Worm (Caenorhabditis elegans) whole organism, young adult: ENCODE data around the gene atx-2.

Experiments
- C17E4.6 ChIP-seq: fragments of 200-800 bp; sonication (Bioruptor generic); IDR thresholded peaks from 2 replicates; pipeline ENCODE4 v1.3.6; 2022; ENCODE audit warnings: missing genetic modification reagents, missing genetic modification characterization, missing compliant biosample characterization
- D2030.7 ChIP-seq: fragments of 200-800 bp; sonication (Bioruptor generic); IDR thresholded peaks from 2 replicates; pipeline ENCODE4 v1.3.6; 2022; ENCODE audit warnings: missing genetic modification reagents, missing genetic modification characterization, missing compliant biosample characterization
- F23B12.7 ChIP-seq: sonication (generic microtip); optimal IDR thresholded peaks from 2 replicates; lab custom pipeline; 2017; ENCODE audit warnings: missing genetic modification characterization, mild to moderate bottlenecking, missing compliant biosample characterization, antibody characterized with exemption, moderate library complexity; ENCODE audit not compliant: insufficient read depth
- F49E8.2 ChIP-seq: sonication (generic microtip); optimal IDR thresholded peaks from 3 replicates; lab custom pipeline; 2017; ENCODE audit warnings: missing genetic modification characterization, mild to moderate bottlenecking, missing compliant biosample characterization, antibody characterized with exemption, moderate library complexity; ENCODE audit not compliant: insufficient read depth
- K11D2.4 ChIP-seq: fragments of 200-800 bp; sonication (Bioruptor generic); IDR thresholded peaks from 2 replicates; pipeline ENCODE4 v1.3.6; 2022; ENCODE audit warnings: missing genetic modification reagents, missing genetic modification characterization, missing compliant biosample characterization
- Y56A3A.18 ChIP-seq: fragments of 200-800 bp; sonication (Bioruptor generic); IDR thresholded peaks from 2 replicates; pipeline ENCODE4 v1.3.6; 2022; ENCODE audit warnings: missing genetic modification reagents, missing genetic modification characterization, missing compliant biosample characterization
- ZK185.1 ChIP-seq: sonication (generic microtip); optimal IDR thresholded peaks from 2 replicates; lab custom pipeline; 2016; ENCODE audit warnings: mild to moderate bottlenecking, missing genetic modification characterization, missing compliant biosample characterization; ENCODE audit not compliant: poor library complexity, severe bottlenecking
- aptf-2 ChIP-seq: fragments of 200-800 bp; sonication (Bioruptor generic); conservative IDR thresholded peaks from 2 replicates; pipeline ENCODE4 v1.3.6; 2022; ENCODE audit warnings: missing genetic modification reagents, missing genetic modification characterization, missing compliant biosample characterization
- attf-3 ChIP-seq: fragments of 200-800 bp; sonication (Bioruptor generic); conservative IDR thresholded peaks from 2 replicates; pipeline ENCODE4 v1.3.6; 2022; ENCODE audit warnings: missing genetic modification reagents, missing genetic modification characterization, missing compliant biosample characterization
- cebp-1 ChIP-seq, 2 experiments: fragments of 200-800 bp in 1 of 2; sonication (Bioruptor generic) in 1 of 2; sonication (generic microtip) in 1 of 2; IDR thresholded peaks in 1 of 2; optimal IDR thresholded peaks in 1 of 2; 2 replicates each; pipeline versions ENCODE4 v1.3.6 to Lab custom; 2017 to 2022; ENCODE audit warnings: missing compliant biosample characterization in 2 of 2, missing genetic modification characterization in 2 of 2, mild to moderate bottlenecking in 1 of 2, missing genetic modification reagents in 1 of 2, moderate library complexity in 1 of 2
- cebp-2 ChIP-seq: fragments of 200-800 bp; sonication (Bioruptor generic); IDR thresholded peaks from 2 replicates; pipeline ENCODE4 v1.3.6; 2022; ENCODE audit warnings: missing genetic modification characterization, missing compliant biosample characterization
- ceh-27 ChIP-seq: fragments of 200-800 bp; sonication (Bioruptor generic); optimal IDR thresholded peaks from 2 replicates; lab custom pipeline; 2018; ENCODE audit warnings: mild to moderate bottlenecking, missing genetic modification characterization, moderate library complexity, missing compliant biosample characterization
- ceh-40 ChIP-seq: fragments of 200-800 bp; sonication (Bioruptor generic); IDR thresholded peaks from 2 replicates; pipeline ENCODE4 v1.3.6; 2022; ENCODE audit warnings: missing genetic modification characterization, missing compliant biosample characterization
- ceh-91 ChIP-seq: fragments of 200-800 bp; sonication (Bioruptor generic); IDR thresholded peaks from 2 replicates; pipeline ENCODE4 v1.3.6; 2022; ENCODE audit warnings: missing genetic modification reagents, missing genetic modification characterization, missing compliant biosample characterization
- die-1 ChIP-seq: sonication (generic microtip); optimal IDR thresholded peaks from 2 replicates; lab custom pipeline; 2016; ENCODE audit warnings: missing genotype, mild to moderate bottlenecking, missing genetic modification characterization, missing compliant biosample characterization
- dpff-1 ChIP-seq: sonication (generic microtip); optimal IDR thresholded peaks from 2 replicates; lab custom pipeline; 2017; ENCODE audit warnings: mild to moderate bottlenecking, missing genetic modification characterization, missing compliant biosample characterization
- dpl-1 ChIP-seq: fragments of 150-350 bp; optimal IDR thresholded peaks from 2 replicates; lab custom pipeline; 2014; ENCODE audit warnings: missing biosample characterization, missing genetic modification reagents, missing genetic modification characterization
- ekl-4 ChIP-seq: fragments of 200-800 bp; sonication (Bioruptor generic); IDR thresholded peaks from 2 replicates; pipeline ENCODE4 v1.3.6; 2022; ENCODE audit warnings: missing genetic modification reagents, missing genetic modification characterization, missing compliant biosample characterization
- him-1 ChIP-seq: sonication (generic microtip); optimal IDR thresholded peaks from 2 replicates; lab custom pipeline; 2016; ENCODE audit warnings: missing genotype, missing genetic modification reagents, missing genetic modification characterization, missing compliant biosample characterization
- hlh-12 ChIP-seq: sonication (generic microtip); optimal IDR thresholded peaks from 2 replicates; lab custom pipeline; 2016; ENCODE audit warnings: missing genetic modification characterization, missing compliant biosample characterization
- hlh-26 ChIP-seq: fragments of 200-800 bp; sonication (Bioruptor generic); conservative IDR thresholded peaks from 2 replicates; pipeline ENCODE4 v1.3.6; 2022; ENCODE audit warnings: missing genetic modification reagents, missing genetic modification characterization, missing compliant biosample characterization
- hrde-1 ChIP-seq: sonication (generic microtip); optimal IDR thresholded peaks from 2 replicates; lab custom pipeline; 2016; ENCODE audit warnings: missing genetic modification characterization, mild to moderate bottlenecking, missing compliant biosample characterization, moderate library complexity, missing genotype, missing genetic modification reagents, borderline replicate concordance
- let-526 ChIP-seq: fragments of 200-800 bp; sonication (Bioruptor generic); IDR thresholded peaks from 2 replicates; pipeline ENCODE4 v1.3.6; 2022; ENCODE audit warnings: missing genetic modification reagents, missing genetic modification characterization, missing compliant biosample characterization
- lin-54 ChIP-seq: fragments of 200-800 bp; sonication (Bioruptor generic); optimal IDR thresholded peaks from 2 replicates; lab custom pipeline; 2018; ENCODE audit warnings: mild to moderate bottlenecking, missing genetic modification characterization, missing compliant biosample characterization
- lsy-27 ChIP-seq: sonication (generic microtip); optimal IDR thresholded peaks from 2 replicates; lab custom pipeline; 2017; ENCODE audit warnings: missing genetic modification characterization, mild to moderate bottlenecking, missing compliant biosample characterization, antibody characterized with exemption, missing genotype, borderline replicate concordance; ENCODE audit not compliant: insufficient read depth
- madf-6 ChIP-seq: fragments of 200-800 bp; sonication (Bioruptor generic); IDR thresholded peaks from 2 replicates; pipeline ENCODE4 v1.3.6; 2022; ENCODE audit warnings: missing genetic modification reagents, missing genetic modification characterization, missing compliant biosample characterization
- mcd-1 ChIP-seq: fragments of 200-800 bp; sonication (Bioruptor generic); IDR thresholded peaks from 2 replicates; pipeline ENCODE4 v1.3.6; 2022; ENCODE audit warnings: missing genetic modification reagents, missing genetic modification characterization, missing compliant biosample characterization
- mel-28 ChIP-seq: sonication (generic microtip); optimal IDR thresholded peaks from 2 replicates; lab custom pipeline; 2016; ENCODE audit warnings: borderline replicate concordance, mild to moderate bottlenecking, missing genetic modification characterization, missing compliant biosample characterization
- nfya-1 ChIP-seq: sonication (generic microtip); optimal IDR thresholded peaks from 2 replicates; lab custom pipeline; 2017; ENCODE audit warnings: antibody characterized with exemption, missing compliant biosample characterization, missing genetic modification characterization, borderline replicate concordance; ENCODE audit not compliant: insufficient read depth
- nhr-179 ChIP-seq: sonication (generic microtip); optimal IDR thresholded peaks from 2 replicates; lab custom pipeline; 2016; ENCODE audit warnings: mild to moderate bottlenecking, missing genetic modification characterization, missing compliant biosample characterization
- nhr-90 ChIP-seq: sonication (generic microtip); optimal IDR thresholded peaks from 2 replicates; lab custom pipeline; 2016; ENCODE audit warnings: missing genotype, mild to moderate bottlenecking, missing genetic modification characterization, missing compliant biosample characterization
- rcor-1 ChIP-seq: fragments of 200-800 bp; sonication (Bioruptor generic); IDR thresholded peaks from 2 replicates; pipeline ENCODE4 v1.3.6; 2022; ENCODE audit warnings: missing genetic modification reagents, missing genetic modification characterization, missing compliant biosample characterization
- snpc-1.1 ChIP-seq: sonication (generic microtip); optimal IDR thresholded peaks from 2 replicates; lab custom pipeline; 2017; ENCODE audit warnings: missing genetic modification characterization, mild to moderate bottlenecking, missing compliant biosample characterization, antibody characterized with exemption, moderate library complexity, missing genotype, missing genetic modification reagents; ENCODE audit not compliant: insufficient read depth
- snpc-3.4 ChIP-seq: sonication (generic microtip); optimal IDR thresholded peaks from 2 replicates; lab custom pipeline; 2017; ENCODE audit warnings: missing genetic modification characterization, mild to moderate bottlenecking, missing compliant biosample characterization, antibody characterized with exemption, moderate library complexity, missing genotype, missing genetic modification reagents
- snpc-4 ChIP-seq, 5 experiments: fragments of 150-350 bp in 1 of 5; sonication (generic microtip) in 4 of 5; optimal IDR thresholded peaks; 2 replicates each; lab custom pipeline; 2014 to 2018; ENCODE audit warnings: missing genetic modification characterization in 5 of 5, missing biosample characterization in 3 of 5, antibody characterized with exemption in 2 of 5, mild to moderate bottlenecking in 2 of 5, missing compliant biosample characterization in 2 of 5, missing genotype in 2 of 5, moderate library complexity in 2 of 5, missing genetic modification reagents in 1 of 5
- unc-130 ChIP-seq: sonication (generic microtip); optimal IDR thresholded peaks from 2 replicates; lab custom pipeline; 2016; ENCODE audit warnings: missing genetic modification reagents, missing genetic modification characterization, missing compliant biosample characterization
- zfh-2 ChIP-seq: fragments of 200-800 bp; sonication (Bioruptor generic); conservative IDR thresholded peaks from 2 replicates; pipeline ENCODE4 v1.3.6; 2022; ENCODE audit warnings: missing genetic modification reagents, missing genetic modification characterization, missing compliant biosample characterization
- ztf-26 ChIP-seq: sonication (generic microtip); optimal IDR thresholded peaks from 2 replicates; lab custom pipeline; 2017; ENCODE audit warnings: missing genetic modification characterization, missing compliant biosample characterization

The atx-2 gene

ce11 chrIII:10470927-10471326 is 9.7 kb downstream of the atx-2 start, which contains the start of gene cul-1:
TSS of gene cul-1 (plus strand) at chrIII:10471237.
- 0 out of 2 replicates have a peak, but pooled peaks have one; percentile 24 for TF ChIP-seq mcd-1 (GFP tag; lab: Robert Waterston, UW)
- TF ChIP-seq cebp-1 (GFP tag; IDR thresholded peaks at IDR 0.05; lab: Robert Waterston, UW), result peak; percentile 68; the same call in 1 of the 2 replicates
- peak; percentile 88 for TF ChIP-seq cebp-1 (tag; optimal IDR thresholded peaks at IDR 0.05; lab: Kevin White, UChicago)
- TF ChIP-seq ceh-27 (GFP tag; lab: Kevin White, UChicago), result no peak

DNA sequence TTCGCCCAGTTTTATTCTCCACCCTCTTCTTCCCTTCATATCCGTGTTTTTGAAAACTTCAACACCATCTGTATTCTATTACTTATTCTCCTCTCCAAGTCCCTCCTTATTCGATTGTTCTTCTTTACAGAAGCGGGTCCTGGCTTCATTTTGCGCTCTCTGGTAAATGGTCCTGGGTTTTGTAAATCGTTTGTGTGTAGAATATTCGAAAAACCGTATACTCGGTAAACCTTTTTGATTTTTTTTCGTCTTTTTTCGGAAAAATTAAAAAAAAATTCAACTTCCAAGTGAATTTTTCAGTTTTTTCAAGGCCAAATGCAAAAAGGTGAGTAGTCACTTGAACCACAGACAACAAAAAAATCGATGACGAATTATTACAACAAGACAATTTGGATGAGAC is 13.8 kb downstream of the atx-2 start, which contains the start of gene D2045.9:
Gene D2045.9, plus strand, starts transcription at position 301 of the 400 bp plus-strand sequence.
- TF ChIP-seq F49E8.2 (tag; lab: Kevin White, UChicago) (no peak), ekl-4 (no peak), unc-130 (no peak), nhr-90 (tag; lab: Kevin White, UChicago) (no peak), lsy-27 (no peak), Y56A3A.18 (GFP tag; lab: Robert Waterston, UW) (no peak), let-526 (GFP tag; lab: Robert Waterston, UW) (no peak), nhr-179 (tag; lab: Kevin White, UChicago) (no peak), D2030.7 (GFP tag; lab: Robert Waterston, UW) (no peak), snpc-4 (GFP tag; optimal IDR thresholded peaks at IDR 0.05; lab: Kevin White, UChicago) (no peak), snpc-4 (tag; optimal IDR thresholded peaks at IDR 0.05; lab: Kevin White, UChicago) (no peak)

ce11 chrIII:10479180-10479579 is 18.0 kb downstream of the atx-2 start, which contains the start of gene D2045.7:
TSS of gene D2045.7 (plus strand) at chrIII:10479480.
- TF ChIP-seq snpc-3.4 (tag; lab: Kevin White, UChicago), result no peak
- TF ChIP-seq him-1 (tag; lab: Kevin White, UChicago), result no peak
- no peak for TF ChIP-seq dpl-1 (GFP tag; lab: Kevin White, UChicago)
- TF ChIP-seq ztf-26 (tag; lab: Kevin White, UChicago), result no peak
- no peak for TF ChIP-seq zfh-2 (GFP tag; lab: Robert Waterston, UW)
- no peak for TF ChIP-seq F23B12.7
- no peak for TF ChIP-seq madf-6 (GFP tag; lab: Robert Waterston, UW)
- TF ChIP-seq nfya-1 (tag; lab: Kevin White, UChicago), result no peak
- TF ChIP-seq nhr-179 (tag; lab: Kevin White, UChicago), result no peak
- no peak for TF ChIP-seq ZK185.1 (tag; lab: Kevin White, UChicago)
- no peak for TF ChIP-seq rcor-1 (GFP tag; lab: Robert Waterston, UW)
- no peak for TF ChIP-seq F49E8.2 (tag; lab: Kevin White, UChicago)
- TF ChIP-seq K11D2.4, result no peak
- no peak for TF ChIP-seq ceh-91 (GFP tag; lab: Robert Waterston, UW)
- no peak for TF ChIP-seq hlh-12 (tag; lab: Kevin White, UChicago)

DNA sequence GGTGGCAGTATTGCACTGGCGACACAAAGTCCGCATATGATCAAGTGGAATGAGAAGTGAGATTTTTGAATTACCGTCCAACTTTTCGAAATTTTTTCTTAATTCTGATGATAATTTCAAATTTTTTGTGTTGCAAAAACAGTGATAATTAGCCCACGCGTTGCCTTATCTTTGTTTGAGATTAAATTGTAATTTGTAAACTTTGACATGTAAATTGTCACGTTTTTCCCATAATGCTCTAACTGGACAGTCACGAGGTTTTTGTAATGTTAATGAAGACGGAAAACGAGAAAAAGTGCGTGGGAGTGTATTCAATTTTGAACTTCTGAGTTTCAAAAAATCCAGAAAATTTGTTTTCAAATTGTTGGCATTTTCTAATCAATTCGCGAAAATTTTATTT is 20.3 kb downstream of the atx-2 start:
- TF ChIP-seq snpc-1.1 (tag; lab: Kevin White, UChicago), result no peak
- TF ChIP-seq cebp-2 (GFP tag; lab: Robert Waterston, UW), result no peak
- TF ChIP-seq dpff-1 (tag; lab: Kevin White, UChicago), result no peak
- no peak for TF ChIP-seq ceh-40
- TF ChIP-seq ekl-4, result no peak
- no peak for TF ChIP-seq mel-28
- no peak for TF ChIP-seq attf-3 (GFP tag; lab: Robert Waterston, UW)
- no peak for TF ChIP-seq hlh-26
- no peak for TF ChIP-seq C17E4.6
- no peak for TF ChIP-seq lin-54 (GFP tag; lab: Kevin White, UChicago)
- no peak for TF ChIP-seq aptf-2 (GFP tag; lab: Robert Waterston, UW)
- TF ChIP-seq hlh-12 (tag; lab: Kevin White, UChicago), result no peak
- no peak for TF ChIP-seq hrde-1 (tag; lab: Kevin White, UChicago)
- TF ChIP-seq die-1, result no peak
